Fruit fly (Drosophila melanogaster): ENCODE measurements around the gene CG7083.

CG7083 gene

DNA sequence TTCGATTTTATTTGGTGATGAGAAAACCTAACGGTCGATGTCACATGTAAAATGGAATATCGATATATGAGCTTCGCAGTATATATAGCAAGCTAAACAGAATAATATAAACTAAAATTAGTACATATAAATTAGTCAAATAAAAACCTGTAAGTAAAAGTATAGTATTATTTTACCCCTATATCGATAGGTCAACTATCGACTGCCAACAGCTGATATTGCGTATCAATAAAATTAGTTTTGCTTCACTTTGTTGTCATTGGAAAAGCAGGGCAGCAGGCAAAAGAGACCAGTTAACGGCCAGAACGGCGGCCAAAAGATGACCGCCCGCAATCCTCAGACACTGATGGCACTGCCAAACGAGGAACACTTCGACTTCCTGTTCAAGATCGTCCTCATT is 43.6 kb upstream of the CG7083 start, which contains the start of gene Rab19 (continued):
- TF ChIP-seq tio (GFP tag; optimal IDR thresholded peaks at IDR 0.05) = no peak
- peak; percentile 83 for TF ChIP-seq hb (GFP tag; IDR thresholded peaks at IDR 0.05; ENCODE audit: partially characterized antibody)
- no peak for TF ChIP-seq Aef1 (GFP tag; IDR thresholded peaks at IDR 0.05)
- TF ChIP-seq unpg (GFP tag; optimal IDR thresholded peaks at IDR 0.05) = no peak
- TF ChIP-seq sens-2 (GFP tag; IDR thresholded peaks at IDR 0.05) = no peak
- no peak for TF ChIP-seq CG13775 (GFP tag; optimal IDR thresholded peaks at IDR 0.05)
- TF ChIP-seq NC2β (GFP tag; optimal IDR thresholded peaks at IDR 0.05) = no peak
- no peak for TF ChIP-seq ATbp (GFP tag; optimal IDR thresholded peaks at IDR 0.05)
- no peak for TF ChIP-seq otp (GFP tag; IDR thresholded peaks at IDR 0.05)
- no peak for TF ChIP-seq Deaf1 (tag; optimal IDR thresholded peaks at IDR 0.05)
- TF ChIP-seq Atf-2 (GFP tag; optimal IDR thresholded peaks at IDR 0.05) = no peak
- no peak for TF ChIP-seq H2.0 (GFP tag; IDR thresholded peaks at IDR 0.05)
- TF ChIP-seq sr (GFP tag; IDR thresholded peaks at IDR 0.05) = no peak
- TF ChIP-seq CG9876 (GFP tag; optimal IDR thresholded peaks at IDR 0.05) = no peak
- no peak for TF ChIP-seq Lhr (GFP tag; optimal IDR thresholded peaks at IDR 0.05)
- no peak for TF ChIP-seq Nf-YB (GFP tag; optimal IDR thresholded peaks at IDR 0.05)
- TF ChIP-seq Fer1 (GFP tag; optimal IDR thresholded peaks at IDR 0.05) = no peak
- no peak for TF ChIP-seq sisA (GFP tag; IDR thresholded peaks at IDR 0.05)
- no peak for TF ChIP-seq schlank (tag; optimal IDR thresholded peaks at IDR 0.05)
- no peak for TF ChIP-seq CG13296 (GFP tag; optimal IDR thresholded peaks at IDR 0.05)
- no peak for TF ChIP-seq CG1832 (GFP tag; optimal IDR thresholded peaks at IDR 0.05)
- no peak for TF ChIP-seq h (optimal IDR thresholded peaks at IDR 0.05)
- no peak for TF ChIP-seq twi (tag; optimal IDR thresholded peaks at IDR 0.05)
- TF ChIP-seq CG4707 (GFP tag; optimal IDR thresholded peaks at IDR 0.05) = no peak
- TF ChIP-seq gce (GFP tag; IDR thresholded peaks at IDR 0.05) = no peak
- TF ChIP-seq CG7987 (GFP tag; optimal IDR thresholded peaks at IDR 0.05) = no peak
- no peak for TF ChIP-seq CG17328 (GFP tag; IDR thresholded peaks at IDR 0.05)
- no peak for TF ChIP-seq Hmr (GFP tag; optimal IDR thresholded peaks at IDR 0.05)
- no peak for TF ChIP-seq CG3281 (GFP tag; optimal IDR thresholded peaks at IDR 0.05)
- TF ChIP-seq CG18476 (GFP tag; optimal IDR thresholded peaks at IDR 0.05) = no peak
- no peak for TF ChIP-seq Max (GFP tag; optimal IDR thresholded peaks at IDR 0.05)
- no peak for TF ChIP-seq tup (GFP tag; optimal IDR thresholded peaks at IDR 0.05)
- TF ChIP-seq CG17186 (GFP tag; optimal IDR thresholded peaks at IDR 0.05) = no peak
- TF ChIP-seq CG6854 (GFP tag; optimal IDR thresholded peaks at IDR 0.05) = no peak
- no peak for TF ChIP-seq zfh2 (GFP tag; optimal IDR thresholded peaks at IDR 0.05)
- no peak for TF ChIP-seq bowl (GFP tag; IDR thresholded peaks at IDR 0.05)
- peak; percentile 9 for TF ChIP-seq CG12659 (GFP tag; optimal IDR thresholded peaks at IDR 0.05)
- TF ChIP-seq disco-r (GFP tag; optimal IDR thresholded peaks at IDR 0.05) = no peak
- no peak for TF ChIP-seq CG17912 (GFP tag; optimal IDR thresholded peaks at IDR 0.05)
- TF ChIP-seq CG17802 (tag; optimal IDR thresholded peaks at IDR 0.05) = no peak
- TF ChIP-seq Chrac-16 (GFP tag; optimal IDR thresholded peaks at IDR 0.05) = no peak
- TF ChIP-seq Vsx1 (GFP tag; optimal IDR thresholded peaks at IDR 0.05) = peak; percentile 12
- TF ChIP-seq eve (GFP tag; optimal IDR thresholded peaks at IDR 0.05) = no peak
- no peak for TF ChIP-seq BtbVII (GFP tag; optimal IDR thresholded peaks at IDR 0.05)
- no peak for TF ChIP-seq ro (GFP tag; IDR thresholded peaks at IDR 0.05)
- TF ChIP-seq CG10321 (GFP tag; IDR thresholded peaks at IDR 0.05) = no peak
- TF ChIP-seq Bgb (GFP tag; IDR thresholded peaks at IDR 0.05; ENCODE audit: partially characterized antibody) = peak; percentile 81
- TF ChIP-seq en (GFP tag; optimal IDR thresholded peaks at IDR 0.05) = no peak
- peak; percentile 1 for TF ChIP-seq YL-1 (GFP tag; optimal IDR thresholded peaks at IDR 0.05)
- no peak for TF ChIP-seq CG10959 (GFP tag; IDR thresholded peaks at IDR 0.05)
- no peak for TF ChIP-seq NfI (GFP tag; optimal IDR thresholded peaks at IDR 0.05)
- peak; percentile 89 for TF ChIP-seq HLH4C (GFP tag; IDR thresholded peaks at IDR 0.05; ENCODE audit: partially characterized antibody)

Measured in whole organism, embryonic.